Worm (Caenorhabditis elegans): ENCODE data around the gene Y51A2B.9.

Y51A2B.9 gene

DNA sequence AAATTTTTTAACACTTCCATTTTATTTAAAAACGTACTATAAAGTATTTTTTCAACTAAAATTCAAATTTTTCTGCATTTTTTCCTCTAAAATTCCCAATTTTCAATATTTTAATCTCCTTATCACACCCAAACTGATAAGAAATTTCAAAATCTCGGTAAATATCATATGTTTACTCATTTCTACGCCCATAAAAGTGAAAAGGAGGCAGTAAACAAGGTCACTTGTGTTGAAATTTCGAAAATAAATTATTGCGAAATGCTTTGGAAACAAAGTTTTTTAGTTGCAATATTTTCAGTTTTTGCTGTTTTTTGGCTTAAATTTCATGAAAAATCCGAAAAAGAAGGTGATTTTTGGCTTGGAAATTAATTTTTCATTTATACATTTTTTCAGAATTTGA is 24.0 kb downstream of the Y51A2B.9 start, which contains the start of gene C08E8.4:
Gene C08E8.4, plus strand, starts transcription at position 268 of the 400 bp plus-strand sequence.
- TF ChIP-seq elt-2 (tag; optimal IDR thresholded peaks at IDR 0.05): peak; percentile 82
- TF ChIP-seq grh-1 (GFP tag; IDR thresholded peaks at IDR 0.05): no peak
- peak in 1 of 2 experiments; percentile 30 for TF ChIP-seq lin-35 (GFP tag; optimal IDR thresholded peaks at IDR 0.05)
- no peak for TF ChIP-seq snu-23 (GFP tag; optimal IDR thresholded peaks at IDR 0.05)
- peak in 2 of 6 experiments; percentile 23 to 25 for TF ChIP-seq elt-3 (tag; optimal IDR thresholded peaks at IDR 0.05)
- no peak for TF ChIP-seq nhr-76 (tag; optimal IDR thresholded peaks at IDR 0.05)

DNA sequence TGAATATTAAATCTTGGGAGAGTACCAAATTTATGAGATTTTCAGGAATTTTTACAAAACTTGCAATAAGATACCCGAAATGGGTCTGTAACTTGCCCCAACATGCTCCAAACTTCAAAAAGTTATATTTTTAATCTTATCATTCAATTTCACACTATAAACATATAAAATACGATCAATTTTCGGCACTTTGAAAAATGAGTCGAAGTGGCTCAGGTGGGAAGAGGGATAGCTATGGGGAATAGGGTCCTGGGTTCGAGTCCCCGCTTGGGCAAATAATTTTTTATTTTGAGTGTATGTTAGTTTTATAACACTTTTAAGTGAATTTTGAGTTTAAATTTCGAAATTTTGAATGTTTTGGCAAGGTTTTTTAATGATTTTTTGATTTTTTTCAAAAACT is 24.5 kb downstream of the Y51A2B.9 start:
- TF ChIP-seq nhr-11 (tag; optimal IDR thresholded peaks at IDR 0.05): no peak
- TF ChIP-seq snu-23 (GFP tag; optimal IDR thresholded peaks at IDR 0.05): no peak
- TF ChIP-seq nhr-85 (tag): no peak
- no peak for TF ChIP-seq lin-15B (tag; optimal IDR thresholded peaks at IDR 0.05)
- TF ChIP-seq nhr-76 (tag; optimal IDR thresholded peaks at IDR 0.05): no peak
- TF ChIP-seq ama-1 (optimal IDR thresholded peaks at IDR 0.05): no peak
- no peak for TF ChIP-seq unc-62 (GFP tag; optimal IDR thresholded peaks at IDR 0.05)
- no peak for TF ChIP-seq Y116A8C.19 (tag; optimal IDR thresholded peaks at IDR 0.05; ENCODE audit: borderline replicate concordance)
- TF ChIP-seq isw-1 (GFP tag; IDR thresholded peaks at IDR 0.05): no peak
- no peak for TF ChIP-seq ceh-63 (GFP tag; optimal IDR thresholded peaks at IDR 0.05)
- TF ChIP-seq unc-98 (GFP tag; IDR thresholded peaks at IDR 0.05): no peak
- TF ChIP-seq irx-1 (tag; optimal IDR thresholded peaks at IDR 0.05): no peak
- TF ChIP-seq xbp-1 (tag; optimal IDR thresholded peaks at IDR 0.05): no peak
- TF ChIP-seq ceh-82 (tag; optimal IDR thresholded peaks at IDR 0.05): no peak
- TF ChIP-seq fkh-4 (tag; optimal IDR thresholded peaks at IDR 0.05; ENCODE audit: borderline replicate concordance): no peak
- no peak for TF ChIP-seq elt-2 (tag; optimal IDR thresholded peaks at IDR 0.05)
- no peak for TF ChIP-seq tbx-2 (tag; optimal IDR thresholded peaks at IDR 0.05)
- TF ChIP-seq nhr-84 (tag; optimal IDR thresholded peaks at IDR 0.05): no peak
- no peak for TF ChIP-seq nhr-90 (tag; optimal IDR thresholded peaks at IDR 0.05; ENCODE audit: poor library complexity)

DNA sequence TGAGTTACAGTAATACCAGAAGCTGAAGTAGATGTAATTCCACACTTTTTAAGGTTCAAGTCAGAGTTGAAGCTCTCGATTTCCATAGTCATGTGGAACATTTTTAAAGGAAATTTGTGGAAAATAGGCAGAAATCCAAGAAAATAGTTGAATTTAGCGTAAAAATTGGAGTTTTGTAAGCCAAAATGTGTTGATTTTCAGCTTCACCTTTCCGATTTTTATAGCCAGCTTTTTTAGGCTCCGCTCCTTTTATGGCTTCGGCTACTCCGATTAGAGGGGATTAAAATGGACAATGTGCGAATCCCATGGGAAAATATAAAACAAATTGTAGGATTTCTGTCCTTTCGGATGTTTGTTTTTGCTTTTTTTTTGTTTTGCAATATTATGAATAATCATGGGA is 27.2 kb downstream of the Y51A2B.9 start, which contains the start of gene C08E8.6:
Gene C08E8.6, minus strand, starts transcription at position 101 of the 400 bp plus-strand sequence.
- TF ChIP-seq nhr-20 (tag; optimal IDR thresholded peaks at IDR 0.05) (no peak), vab-15 (tag; optimal IDR thresholded peaks at IDR 0.05) (no peak)

DNA sequence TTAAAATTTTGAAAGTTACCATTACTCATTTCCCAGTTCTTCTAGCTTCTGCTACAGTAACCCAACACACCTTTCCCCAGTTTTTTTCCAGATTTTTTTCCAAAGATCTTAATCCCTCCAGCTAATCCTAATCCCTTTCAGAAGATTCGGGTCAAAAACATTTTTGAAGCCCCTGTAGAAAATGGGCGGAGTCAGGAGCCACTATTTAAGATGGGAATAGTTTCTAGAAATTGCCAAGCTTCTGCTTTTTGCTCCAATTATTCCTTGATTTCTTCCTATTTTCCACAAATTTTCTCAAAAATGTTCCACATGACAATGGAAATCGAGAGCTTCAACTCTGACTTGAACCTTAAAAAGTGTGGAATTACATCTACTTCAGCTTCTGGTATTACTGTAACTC is 31.0 kb downstream of the Y51A2B.9 start, which contains the start of gene C08E8.9:
Gene C08E8.9, plus strand, starts transcription at position 301 of the 400 bp plus-strand sequence.
- TF ChIP-seq ets-5 (GFP tag; IDR thresholded peaks at IDR 0.05) (no peak), dsc-1 (tag; optimal IDR thresholded peaks at IDR 0.05) (peak; percentile 3)

DNA sequence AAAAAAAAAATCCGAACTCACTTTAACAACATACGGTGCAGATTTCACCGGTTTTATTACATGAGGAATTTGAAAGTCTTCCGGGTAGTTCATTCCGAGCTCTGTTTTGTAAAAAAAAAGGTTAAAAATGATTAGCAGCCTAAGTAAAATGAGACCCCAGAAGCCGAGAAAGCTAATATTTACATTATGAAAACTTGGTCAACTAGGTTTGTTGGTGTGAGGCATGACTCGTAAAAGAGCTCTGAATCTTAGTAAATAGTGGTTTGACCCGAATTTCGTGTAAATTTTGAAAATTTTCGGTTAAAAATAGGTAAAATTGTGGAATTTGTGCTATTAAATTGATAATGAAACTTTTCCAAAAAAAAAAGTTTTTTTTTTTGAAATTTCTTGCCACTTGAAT is 33.1 kb downstream of the Y51A2B.9 start, which contains the start of gene C08E8.1:
Gene C08E8.1, minus strand, starts transcription at position 101 of the 400 bp plus-strand sequence.
- TF ChIP-seq dpl-1 (GFP tag; optimal IDR thresholded peaks at IDR 0.05) (no peak), unc-62 (GFP tag; optimal IDR thresholded peaks at IDR 0.05) (no peak), grh-1 (GFP tag; IDR thresholded peaks at IDR 0.05) (no peak), aly-2 (tag; optimal IDR thresholded peaks at IDR 0.05) (no peak), ztf-11 (tag; optimal IDR thresholded peaks at IDR 0.05) (no peak), fkh-10 (GFP tag; optimal IDR thresholded peaks at IDR 0.05) (no peak), nhr-77 (tag; optimal IDR thresholded peaks at IDR 0.05) (no peak), nhr-71 (tag; optimal IDR thresholded peaks at IDR 0.05) (no peak), nhr-28 (tag; optimal IDR thresholded peaks at IDR 0.05) (no peak), F16B12.6 (tag; optimal IDR thresholded peaks at IDR 0.05) (no peak), hpl-2 (GFP tag; optimal IDR thresholded peaks at IDR 0.05) (no peak), irx-1 (tag; optimal IDR thresholded peaks at IDR 0.05) (no peak), nhr-19 (GFP tag; conservative IDR thresholded peaks at IDR 0.05) (no peak), nhr-237 (tag; optimal IDR thresholded peaks at IDR 0.05) (no peak)
